Fruit fly (Drosophila melanogaster): Measurements from ENCODE around the gene CG43999.

DNA sequence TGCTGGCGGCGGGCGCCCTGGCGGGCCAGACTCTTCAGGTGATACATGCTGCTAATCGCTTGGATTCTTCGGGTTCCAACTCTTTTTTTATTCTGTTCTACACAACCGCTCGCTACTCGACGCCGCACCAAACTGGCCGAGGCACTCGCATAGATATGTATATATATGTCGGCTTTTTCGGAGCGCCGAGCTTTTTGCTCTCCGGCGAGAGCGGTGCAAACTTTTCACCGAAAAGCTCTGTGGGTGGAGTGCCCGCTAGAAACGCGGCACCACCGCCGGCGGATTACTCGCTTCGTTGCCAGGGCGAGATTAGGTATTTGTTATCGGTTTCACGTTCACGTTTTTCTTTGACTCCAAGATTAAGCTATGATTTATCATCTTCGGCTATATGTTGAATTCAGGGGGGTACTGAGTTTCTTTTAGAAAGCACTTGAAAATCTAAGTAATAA is 14.2 kb upstream of the CG43999 start, which contains the start of gene Gdh:
- TF ChIP-seq D1 (tag; optimal IDR thresholded peaks at IDR 0.05), result no peak
- TF ChIP-seq CG17806 (tag; optimal IDR thresholded peaks at IDR 0.05), result no peak
- TF ChIP-seq Ets98B (GFP tag; IDR thresholded peaks at IDR 0.05), result peak; percentile 60; the same call in 1 of the 2 replicates
- TF ChIP-seq Pif1B (GFP tag; optimal IDR thresholded peaks at IDR 0.05), result no peak
